Worm (Caenorhabditis elegans) whole organism, L4 larva: Measurements from ENCODE around the gene sre-52.

Source experiments
- ces-1 ChIP-seq: fragments of 150-350 bp; sonication (generic microtip); optimal IDR thresholded peaks from 4 replicates; lab custom pipeline; 2014; ENCODE audit warnings: missing biosample characterization, missing genetic modification reagents, missing genetic modification characterization
- nhr-25 ChIP-seq: sonication (generic microtip); optimal IDR thresholded peaks from 2 replicates; lab custom pipeline; 2017; ENCODE audit warnings: missing genetic modification characterization, mild to moderate bottlenecking, missing compliant biosample characterization, antibody characterized with exemption, moderate library complexity, borderline replicate concordance; ENCODE audit not compliant: insufficient read depth
- unc-62 ChIP-seq, 3 experiments: fragments of 150-350 bp in 1 of 3; sonication (generic microtip); optimal IDR thresholded peaks in 2 of 3; peaks in 1 of 3; 1 replicate in 1 of 3; 2 replicates in 2 of 3; lab custom pipeline; 2014 to 2017; ENCODE audit warnings: missing biosample characterization in 3 of 3, missing genetic modification characterization in 3 of 3, missing genetic modification reagents in 3 of 3, missing genotype in 1 of 3

ce11 chrII:12385815-12386214, 50.3 kb downstream of the sre-52 start:
- TF ChIP-seq nhr-25 (tag; lab: Kevin White, UChicago) (no peak), unc-62 (GFP tag; optimal IDR thresholded peaks at IDR 0.05 in 1 of 2; lab: Kevin White, UChicago) (no peak), unc-62 (tag; optimal IDR thresholded peaks at IDR 0.05; lab: Kevin White, UChicago) (no peak), ces-1 (no peak)
